Fruit fly (Drosophila melanogaster): ENCODE data around the gene Phf5a.

Phf5a gene

dm6 chr2L:6490783-6491249, at the start of gene Phf5a, which contains the start of gene CG31638 (continued):
- TF ChIP-seq D19B (GFP tag; optimal IDR thresholded peaks at IDR 0.05): peak; percentile 84
- peak; percentile 52 for TF ChIP-seq pfk (GFP tag; optimal IDR thresholded peaks at IDR 0.05)
- TF ChIP-seq her (GFP tag; optimal IDR thresholded peaks at IDR 0.05): no peak
- TF ChIP-seq dm (GFP tag; optimal IDR thresholded peaks at IDR 0.05): peak; percentile 54
- TF ChIP-seq CG34422 (GFP tag; IDR thresholded peaks at IDR 0.05): peak; percentile 98
- TF ChIP-seq Dip3 (GFP tag; optimal IDR thresholded peaks at IDR 0.05): no peak
- peak; percentile 87 for TF ChIP-seq BtbVII (GFP tag; optimal IDR thresholded peaks at IDR 0.05)
- peak; percentile 36 for TF ChIP-seq psq (GFP tag; optimal IDR thresholded peaks at IDR 0.05)
- no peak for TF ChIP-seq en (GFP tag; optimal IDR thresholded peaks at IDR 0.05)
- TF ChIP-seq Sox100B (GFP tag; optimal IDR thresholded peaks at IDR 0.05): no peak
- peak; percentile 81 for TF ChIP-seq CG6765 (GFP tag; optimal IDR thresholded peaks at IDR 0.05)
- peak; percentile 78 for TF ChIP-seq kah (GFP tag; optimal IDR thresholded peaks at IDR 0.05)
- TF ChIP-seq CG10431 (GFP tag; optimal IDR thresholded peaks at IDR 0.05): peak; percentile 90
- TF ChIP-seq gro (GFP tag; optimal IDR thresholded peaks at IDR 0.05): no peak
- peak; percentile 81; the same call in 2 of the 3 replicates for TF ChIP-seq otp (GFP tag; IDR thresholded peaks at IDR 0.05)
- TF ChIP-seq E2f1 (GFP tag; IDR thresholded peaks at IDR 0.05): peak; percentile 98
- peak; percentile 99 for TF ChIP-seq stwl (tag; optimal IDR thresholded peaks at IDR 0.05)
- TF ChIP-seq CG6683 (GFP tag; optimal IDR thresholded peaks at IDR 0.05): peak; percentile 84
- peak; percentile 98 for TF ChIP-seq CG30403 (GFP tag; optimal IDR thresholded peaks at IDR 0.05)
- no peak for TF ChIP-seq aop (GFP tag; IDR thresholded peaks at IDR 0.05)
- peak; percentile 80 for TF ChIP-seq dysf (GFP tag; IDR thresholded peaks at IDR 0.05)
- TF ChIP-seq CG8765 (GFP tag; IDR thresholded peaks at IDR 0.05): peak; percentile 96
- TF ChIP-seq CG8944 (GFP tag; optimal IDR thresholded peaks at IDR 0.05): peak; percentile 72
- TF ChIP-seq amos (GFP tag; IDR thresholded peaks at IDR 0.05; ENCODE audit: partially characterized antibody): no peak
- TF ChIP-seq Usf (GFP tag; optimal IDR thresholded peaks at IDR 0.05): peak; percentile 58
- 0 out of 3 replicates have a peak, but pooled peaks have one; percentile 59 for TF ChIP-seq CG11456 (GFP tag; IDR thresholded peaks at IDR 0.05)
- peak; percentile 95 for TF ChIP-seq Awh (GFP tag; IDR thresholded peaks at IDR 0.05)
- TF ChIP-seq Oaz (GFP tag; IDR thresholded peaks at IDR 0.05): peak; percentile 63; the same call in 1 of the 2 replicates
- peak; percentile 93 for TF ChIP-seq gt (GFP tag; IDR thresholded peaks at IDR 0.05)
- peak; percentile 57 for TF ChIP-seq knrl (GFP tag; IDR thresholded peaks at IDR 0.05; ENCODE audit: partially characterized antibody)
- no peak for TF ChIP-seq hb (GFP tag; IDR thresholded peaks at IDR 0.05; ENCODE audit: partially characterized antibody)
- no peak for TF ChIP-seq inv (GFP tag; IDR thresholded peaks at IDR 0.05; ENCODE audit: partially characterized antibody)
- TF ChIP-seq HLH4C (GFP tag; IDR thresholded peaks at IDR 0.05; ENCODE audit: partially characterized antibody): no peak
- no peak for TF ChIP-seq zf30C (GFP tag; optimal IDR thresholded peaks at IDR 0.05)
- peak; percentile 97 for TF ChIP-seq CG15696 (tag; optimal IDR thresholded peaks at IDR 0.05)
- TF ChIP-seq CG3995 (GFP tag; optimal IDR thresholded peaks at IDR 0.05): peak; percentile 56
- TF ChIP-seq CG11247 (GFP tag; IDR thresholded peaks at IDR 0.05): no peak
- TF ChIP-seq tup (GFP tag; optimal IDR thresholded peaks at IDR 0.05): no peak
- peak; percentile 80 for TF ChIP-seq fd102C (GFP tag; optimal IDR thresholded peaks at IDR 0.05)
- no peak for TF ChIP-seq D (optimal IDR thresholded peaks at IDR 0.05)
- peak; percentile 90 for TF ChIP-seq D (GFP tag; optimal IDR thresholded peaks at IDR 0.05)
- no peak for TF ChIP-seq CG8478 (optimal IDR thresholded peaks at IDR 0.05)
- peak; percentile 49 for TF ChIP-seq CG4707 (GFP tag; optimal IDR thresholded peaks at IDR 0.05)
- TF ChIP-seq CG12155 (GFP tag; optimal IDR thresholded peaks at IDR 0.05): peak; percentile 76
- peak; percentile 99 for TF ChIP-seq CG17359 (tag; optimal IDR thresholded peaks at IDR 0.05)
- peak; percentile 93 for TF ChIP-seq CG10267 (tag; optimal IDR thresholded peaks at IDR 0.05)
- TF ChIP-seq gfzf (GFP tag; optimal IDR thresholded peaks at IDR 0.05): peak; percentile 43
- peak; percentile 99 for TF ChIP-seq row (GFP tag; IDR thresholded peaks at IDR 0.05)
- peak; percentile 90 for TF ChIP-seq MBD-R2 (GFP tag; IDR thresholded peaks at IDR 0.05)
- peak; percentile 44 for TF ChIP-seq CG1603 (tag; optimal IDR thresholded peaks at IDR 0.05)
- TF ChIP-seq ash1 (GFP tag; optimal IDR thresholded peaks at IDR 0.05): no peak
